Worm (Caenorhabditis elegans) whole organism, L3 larva: ENCODE measurements around the gene fbxa-116.

Experiments
- ama-1 ChIP-seq: fragments of 150-350 bp; optimal IDR thresholded peaks from 2 replicates; lab custom pipeline; 2018
- fos-1 ChIP-seq: fragments of 150-350 bp; optimal IDR thresholded peaks from 2 replicates; lab custom pipeline; 2014; ENCODE audit warnings: missing biosample characterization, missing genetic modification characterization
- lin-39 ChIP-seq: fragments of 150-350 bp; optimal IDR thresholded peaks from 2 replicates; lab custom pipeline; 2018; ENCODE audit warnings: missing biosample characterization, missing genetic modification reagents, missing genetic modification characterization
- nhr-237 ChIP-seq: fragments of 150-350 bp; optimal IDR thresholded peaks from 2 replicates; lab custom pipeline; 2014; ENCODE audit warnings: missing biosample characterization, missing genetic modification characterization
- snpc-4 ChIP-seq: fragments of 150-350 bp; optimal IDR thresholded peaks from 2 replicates; lab custom pipeline; 2014; ENCODE audit warnings: missing biosample characterization, missing genetic modification characterization

ce11 chrV:20158223-20158622, 30.5 kb downstream of the fbxa-116 start, which contains the start of gene F19B2.6:
- no peak for TF ChIP-seq nhr-237 (tag; lab: Kevin White, UChicago)
- no peak for TF ChIP-seq ama-1
- no peak for TF ChIP-seq lin-39
- TF ChIP-seq snpc-4: no peak
- no peak for TF ChIP-seq fos-1 (tag; lab: Kevin White, UChicago)
